Worm (Caenorhabditis elegans) whole organism, young adult: ENCODE measurements around the gene srx-9.

Source experiments
- B0019.2 ChIP-seq: fragments of 200-800 bp; sonication (Bioruptor generic); conservative IDR thresholded peaks from 2 replicates; pipeline ENCODE4 v1.3.6; 2022; ENCODE audit warnings: missing genetic modification reagents, missing genetic modification characterization, missing compliant biosample characterization
- B0261.1 ChIP-seq: sonication (generic microtip); optimal IDR thresholded peaks from 2 replicates; lab custom pipeline; 2016; ENCODE audit warnings: mild to moderate bottlenecking, missing genetic modification characterization, moderate library complexity, missing compliant biosample characterization
- F10E7.11 ChIP-seq: sonication (generic microtip); optimal IDR thresholded peaks from 2 replicates; lab custom pipeline; 2017; ENCODE audit warnings: mild to moderate bottlenecking, missing genetic modification characterization, moderate library complexity, missing compliant biosample characterization
- F23B12.7 ChIP-seq: sonication (generic microtip); optimal IDR thresholded peaks from 2 replicates; lab custom pipeline; 2017; ENCODE audit warnings: missing genetic modification characterization, mild to moderate bottlenecking, missing compliant biosample characterization, antibody characterized with exemption, moderate library complexity; ENCODE audit not compliant: insufficient read depth
- F52B5.7 ChIP-seq: sonication (generic microtip); optimal IDR thresholded peaks from 2 replicates; lab custom pipeline; 2016; ENCODE audit warnings: mild to moderate bottlenecking, missing genetic modification characterization, missing compliant biosample characterization
- ZK185.1 ChIP-seq: sonication (generic microtip); optimal IDR thresholded peaks from 2 replicates; lab custom pipeline; 2016; ENCODE audit warnings: mild to moderate bottlenecking, missing genetic modification characterization, missing compliant biosample characterization; ENCODE audit not compliant: poor library complexity, severe bottlenecking
- attf-5 ChIP-seq: fragments of 200-800 bp; sonication (Bioruptor generic); optimal IDR thresholded peaks from 2 replicates; lab custom pipeline; 2018; ENCODE audit warnings: mild to moderate bottlenecking, missing genetic modification characterization, missing compliant biosample characterization
- bed-1 ChIP-seq: fragments of 200-800 bp; sonication (Bioruptor generic); IDR thresholded peaks from 2 replicates; pipeline ENCODE4 v1.3.6; 2022; ENCODE audit warnings: missing genetic modification reagents, missing genetic modification characterization, missing compliant biosample characterization
- bed-2 ChIP-seq: fragments of 200-800 bp; sonication (Bioruptor generic); IDR thresholded peaks from 2 replicates; pipeline ENCODE4 v1.3.6; 2022; ENCODE audit warnings: missing genetic modification reagents, missing genetic modification characterization, missing compliant biosample characterization
- cebp-1 ChIP-seq, 2 experiments: fragments of 200-800 bp in 1 of 2; sonication (Bioruptor generic) in 1 of 2; sonication (generic microtip) in 1 of 2; IDR thresholded peaks in 1 of 2; optimal IDR thresholded peaks in 1 of 2; 2 replicates each; pipeline versions ENCODE4 v1.3.6 to Lab custom; 2017 to 2022; ENCODE audit warnings: missing compliant biosample characterization in 2 of 2, missing genetic modification characterization in 2 of 2, mild to moderate bottlenecking in 1 of 2, missing genetic modification reagents in 1 of 2, moderate library complexity in 1 of 2
- ceh-27 ChIP-seq: fragments of 200-800 bp; sonication (Bioruptor generic); optimal IDR thresholded peaks from 2 replicates; lab custom pipeline; 2018; ENCODE audit warnings: mild to moderate bottlenecking, missing genetic modification characterization, moderate library complexity, missing compliant biosample characterization
- ceh-91 ChIP-seq: fragments of 200-800 bp; sonication (Bioruptor generic); IDR thresholded peaks from 2 replicates; pipeline ENCODE4 v1.3.6; 2022; ENCODE audit warnings: missing genetic modification reagents, missing genetic modification characterization, missing compliant biosample characterization
- chd-7 ChIP-seq: sonication (generic microtip); optimal IDR thresholded peaks from 2 replicates; lab custom pipeline; 2016; ENCODE audit warnings: mild to moderate bottlenecking, missing genetic modification characterization, moderate library complexity, missing compliant biosample characterization
- die-1 ChIP-seq: sonication (generic microtip); optimal IDR thresholded peaks from 2 replicates; lab custom pipeline; 2016; ENCODE audit warnings: missing genotype, mild to moderate bottlenecking, missing genetic modification characterization, missing compliant biosample characterization
- dpff-1 ChIP-seq: sonication (generic microtip); optimal IDR thresholded peaks from 2 replicates; lab custom pipeline; 2017; ENCODE audit warnings: mild to moderate bottlenecking, missing genetic modification characterization, missing compliant biosample characterization
- dpl-1 ChIP-seq: fragments of 150-350 bp; optimal IDR thresholded peaks from 2 replicates; lab custom pipeline; 2014; ENCODE audit warnings: missing biosample characterization, missing genetic modification reagents, missing genetic modification characterization
- efl-1 ChIP-seq: fragments of 150-350 bp; optimal IDR thresholded peaks from 2 replicates; lab custom pipeline; 2014; ENCODE audit warnings: missing biosample characterization, missing genetic modification reagents, missing genetic modification characterization
- egl-18 ChIP-seq: fragments of 200-800 bp; sonication (Bioruptor generic); IDR thresholded peaks from 2 replicates; pipeline ENCODE4 v1.3.6; 2022; ENCODE audit warnings: missing genetic modification reagents, missing genetic modification characterization, missing compliant biosample characterization
- ets-4 ChIP-seq: fragments of 200-800 bp; sonication (Bioruptor generic); optimal IDR thresholded peaks from 2 replicates; lab custom pipeline; 2018; ENCODE audit warnings: mild to moderate bottlenecking, missing genetic modification characterization, missing compliant biosample characterization
- gei-17 ChIP-seq: fragments of 200-800 bp; sonication (Bioruptor generic); optimal IDR thresholded peaks from 2 replicates; lab custom pipeline; 2018; ENCODE audit warnings: mild to moderate bottlenecking, missing genetic modification characterization, missing compliant biosample characterization
- let-526 ChIP-seq: fragments of 200-800 bp; sonication (Bioruptor generic); IDR thresholded peaks from 2 replicates; pipeline ENCODE4 v1.3.6; 2022; ENCODE audit warnings: missing genetic modification reagents, missing genetic modification characterization, missing compliant biosample characterization
- lsy-27 ChIP-seq: sonication (generic microtip); optimal IDR thresholded peaks from 2 replicates; lab custom pipeline; 2017; ENCODE audit warnings: missing genetic modification characterization, mild to moderate bottlenecking, missing compliant biosample characterization, antibody characterized with exemption, missing genotype, borderline replicate concordance; ENCODE audit not compliant: insufficient read depth
- madf-3 ChIP-seq: fragments of 200-800 bp; sonication (Bioruptor generic); IDR thresholded peaks from 2 replicates; pipeline ENCODE4 v1.3.6; 2022; ENCODE audit warnings: missing genetic modification reagents, missing genetic modification characterization, missing compliant biosample characterization
- mcd-1 ChIP-seq: fragments of 200-800 bp; sonication (Bioruptor generic); IDR thresholded peaks from 2 replicates; pipeline ENCODE4 v1.3.6; 2022; ENCODE audit warnings: missing genetic modification reagents, missing genetic modification characterization, missing compliant biosample characterization
- mel-28 ChIP-seq: sonication (generic microtip); optimal IDR thresholded peaks from 2 replicates; lab custom pipeline; 2016; ENCODE audit warnings: borderline replicate concordance, mild to moderate bottlenecking, missing genetic modification characterization, missing compliant biosample characterization
- mes-4 ChIP-seq: sonication (generic microtip); optimal IDR thresholded peaks from 2 replicates; lab custom pipeline; 2016; ENCODE audit warnings: missing genotype, missing genetic modification characterization, missing compliant biosample characterization
- nfya-2 ChIP-seq: fragments of 200-800 bp; sonication (Bioruptor generic); IDR thresholded peaks from 2 replicates; pipeline ENCODE4 v1.3.6; 2022; ENCODE audit warnings: missing genetic modification reagents, missing genetic modification characterization, missing compliant biosample characterization
- nhr-80 ChIP-seq: sonication (generic microtip); optimal IDR thresholded peaks from 2 replicates; lab custom pipeline; 2016; ENCODE audit warnings: missing genetic modification characterization, missing compliant biosample characterization
- nhr-90 ChIP-seq: sonication (generic microtip); optimal IDR thresholded peaks from 2 replicates; lab custom pipeline; 2016; ENCODE audit warnings: missing genotype, mild to moderate bottlenecking, missing genetic modification characterization, missing compliant biosample characterization
- sdz-38 ChIP-seq: sonication (generic microtip); optimal IDR thresholded peaks from 2 replicates; lab custom pipeline; 2016; ENCODE audit warnings: missing genotype, missing genetic modification characterization, missing compliant biosample characterization
- unc-62 ChIP-seq: fragments of 150-350 bp; optimal IDR thresholded peaks from 2 replicates; lab custom pipeline; 2014; ENCODE audit warnings: missing biosample characterization, missing genetic modification reagents, missing genetic modification characterization
- ztf-18 ChIP-seq: sonication (generic microtip); optimal IDR thresholded peaks from 2 replicates; lab custom pipeline; 2016; ENCODE audit warnings: missing genotype, mild to moderate bottlenecking, missing genetic modification characterization, missing compliant biosample characterization
- ztf-3 ChIP-seq: fragments of 200-800 bp; sonication (Bioruptor generic); optimal IDR thresholded peaks from 2 replicates; lab custom pipeline; 2018; ENCODE audit warnings: mild to moderate bottlenecking, missing genetic modification characterization, missing compliant biosample characterization

Gene srx-9

ce11 chrV:7420162-7420561 lies 24.9 kb upstream of the srx-9 start, which contains the start of gene srxa-4:
Gene srxa-4, plus strand, starts transcription at chrV:7420462.
- TF ChIP-seq chd-7 (tag; lab: Kevin White, UChicago) (no peak), let-526 (GFP tag; lab: Robert Waterston, UW) (no peak), ceh-27 (GFP tag; lab: Kevin White, UChicago) (no peak), unc-62 (GFP tag; lab: Kevin White, UChicago) (no peak), sdz-38 (no peak), madf-3 (GFP tag; lab: Robert Waterston, UW) (no peak), egl-18 (GFP tag; lab: Robert Waterston, UW) (no peak), ztf-18 (tag; lab: Kevin White, UChicago) (no peak), F23B12.7 (tag; lab: Kevin White, UChicago) (no peak), ets-4 (no peak), attf-5 (no peak), mes-4 (tag; lab: Kevin White, UChicago) (no peak), bed-1 (GFP tag; lab: Robert Waterston, UW) (no peak), dpl-1 (GFP tag; lab: Kevin White, UChicago) (no peak)

DNA sequence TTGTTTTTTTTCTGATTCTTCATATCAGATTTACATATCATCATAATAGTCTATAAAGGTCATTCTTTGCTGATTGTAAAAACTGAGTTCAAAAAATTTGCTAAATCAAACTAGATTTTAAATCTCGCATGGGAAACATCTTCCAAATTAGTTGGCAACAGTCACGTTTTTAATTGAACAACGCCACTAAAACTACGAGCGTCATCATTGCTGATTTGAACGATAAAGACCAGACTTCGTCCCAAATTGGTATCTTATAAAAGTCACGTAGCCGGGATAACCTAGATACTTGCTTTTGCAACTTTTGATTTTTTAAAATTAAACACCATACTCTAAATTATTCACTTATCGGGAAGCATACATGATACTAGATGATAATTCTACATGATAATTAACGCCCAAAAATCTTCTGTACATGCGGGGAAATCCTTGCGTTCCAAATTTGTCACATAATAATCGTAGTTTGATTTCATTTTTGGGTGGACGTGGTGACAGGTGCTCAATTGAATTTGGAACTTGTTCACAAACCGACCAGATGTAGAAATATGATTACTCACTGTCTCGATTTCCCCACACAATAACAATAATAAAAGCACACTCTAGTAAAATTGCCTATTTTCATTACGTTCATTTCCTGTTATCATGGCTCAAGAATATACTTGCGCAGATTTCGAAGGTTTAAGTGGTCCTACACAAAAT lies 21.9 kb upstream of the srx-9 start, which contains the start of gene srw-67:
TSS of gene srw-67 (plus strand) at position 643 of the 699 bp plus-strand sequence.
- TF ChIP-seq ceh-91: no peak
- TF ChIP-seq dpff-1: no peak
- TF ChIP-seq die-1 (tag; lab: Kevin White, UChicago): no peak
- TF ChIP-seq ztf-3 (GFP tag; lab: Kevin White, UChicago): no peak
- TF ChIP-seq cebp-1 (GFP tag; IDR thresholded peaks at IDR 0.05; lab: Robert Waterston, UW): no peak
- no peak for TF ChIP-seq cebp-1 (tag; optimal IDR thresholded peaks at IDR 0.05; lab: Kevin White, UChicago)
- no peak for TF ChIP-seq efl-1 (GFP tag; lab: Kevin White, UChicago)
- no peak for TF ChIP-seq F10E7.11 (tag; lab: Kevin White, UChicago)
- TF ChIP-seq lsy-27 (tag; lab: Kevin White, UChicago): no peak
- TF ChIP-seq mcd-1: no peak
- no peak for TF ChIP-seq B0261.1 (tag; lab: Kevin White, UChicago)
- TF ChIP-seq B0019.2 (GFP tag; lab: Robert Waterston, UW): no peak

DNA sequence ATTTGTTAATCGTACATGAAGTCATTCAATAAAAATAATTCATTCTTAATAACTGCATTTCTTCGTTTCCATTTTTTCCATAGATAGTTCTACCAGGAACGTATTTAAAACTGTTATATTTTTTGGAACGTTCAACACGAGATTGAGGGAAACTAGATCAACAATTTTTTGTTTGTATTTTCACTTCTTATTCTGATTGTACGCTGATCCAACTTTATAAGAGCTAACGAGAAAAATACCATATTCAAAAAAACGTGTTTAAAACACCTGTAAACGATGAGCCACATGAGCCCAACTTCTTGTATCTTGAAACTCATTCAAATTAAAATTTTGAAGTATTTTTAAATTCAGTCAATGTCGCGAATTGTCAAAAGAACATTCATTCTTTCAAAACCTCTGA lies 21.3 kb upstream of the srx-9 start:
- TF ChIP-seq gei-17 (GFP tag; lab: Kevin White, UChicago) (no peak), ceh-27 (GFP tag; lab: Kevin White, UChicago) (no peak), mel-28 (tag; lab: Kevin White, UChicago) (no peak), nhr-90 (no peak), ZK185.1 (tag; lab: Kevin White, UChicago) (no peak), unc-62 (GFP tag; lab: Kevin White, UChicago) (no peak), nfya-2 (GFP tag; lab: Robert Waterston, UW) (no peak), bed-2 (no peak), nhr-80 (no peak), F52B5.7 (tag; lab: Kevin White, UChicago) (no peak), ztf-3 (GFP tag; lab: Kevin White, UChicago) (no peak)
